Worm (Caenorhabditis elegans): Measurements from ENCODE around the gene str-129.

str-129 gene

ce11 chrV:8041336-8041868 lies 50.9 kb downstream of the str-129 start:
- no peak for TF ChIP-seq tbx-9 (tag; optimal IDR thresholded peaks at IDR 0.05; ENCODE audit: borderline replicate concordance)

Data from whole organism, young adult.